Fruit fly (Drosophila melanogaster) whole organism, embryonic: ENCODE data around the gene CG9184.

ENCODE experiments used
- Blimp-1 ChIP-seq: fragments of 200-800 bp; sonication (Bioruptor generic); optimal IDR thresholded peaks from 3 replicates; lab custom pipeline; 2018; ENCODE audit warnings: missing biosample characterization, missing genetic modification characterization, mild to moderate bottlenecking, moderate library complexity, missing genetic modification reagents
- CG1024 ChIP-seq: fragments of 200-800 bp; sonication (Bioruptor generic); IDR thresholded peaks from 2 replicates; pipeline ENCODE4 v1.3.6; 2022; ENCODE audit warnings: missing biosample characterization, missing genetic modification characterization
- CG11085 ChIP-seq: fragments of 200-800 bp; sonication (Bioruptor generic); IDR thresholded peaks from 2 replicates; pipeline ENCODE4 v1.3.6; 2022; ENCODE audit warnings: missing biosample characterization, missing genetic modification characterization
- CG12104 ChIP-seq: fragments of 200-800 bp; sonication (Bioruptor generic); optimal IDR thresholded peaks from 3 replicates; lab custom pipeline; 2016; ENCODE audit warnings: missing biosample characterization, missing genetic modification characterization
- CG12155 ChIP-seq: fragments of 200-800 bp; sonication (Bioruptor generic); optimal IDR thresholded peaks from 3 replicates; lab custom pipeline; 2016; ENCODE audit warnings: missing biosample characterization, missing genetic modification characterization
- CG12659 ChIP-seq: fragments of 200-800 bp; sonication (Bioruptor generic); optimal IDR thresholded peaks from 3 replicates; lab custom pipeline; 2017; ENCODE audit warnings: mild to moderate bottlenecking, missing biosample characterization, missing genetic modification reagents, missing genetic modification characterization
- CG14710 ChIP-seq: fragments of 200-800 bp; sonication (Bioruptor generic); optimal IDR thresholded peaks from 3 replicates; lab custom pipeline; 2019; ENCODE audit warnings: missing biosample characterization, mild to moderate bottlenecking, missing genetic modification characterization, moderate library complexity
- CG15269 ChIP-seq: fragments of 200-800 bp; sonication (Bioruptor generic); optimal IDR thresholded peaks from 2 replicates; lab custom pipeline; 2018; ENCODE audit warnings: missing biosample characterization, mild to moderate bottlenecking, missing genetic modification characterization, moderate library complexity
- CG16779 ChIP-seq: fragments of 200-800 bp; sonication (Bioruptor generic); IDR thresholded peaks from 2 replicates; pipeline ENCODE4 v1.3.6; 2022; ENCODE audit warnings: missing biosample characterization, missing genetic modification characterization
- CG16815 ChIP-seq: fragments of 200-800 bp; sonication (Bioruptor generic); optimal IDR thresholded peaks from 3 replicates; lab custom pipeline; 2017; ENCODE audit warnings: missing biosample characterization, mild to moderate bottlenecking, missing genetic modification characterization
- CG2116 ChIP-seq: fragments of 200-800 bp; sonication (Bioruptor generic); optimal IDR thresholded peaks from 3 replicates; lab custom pipeline; 2018; ENCODE audit warnings: missing biosample characterization, mild to moderate bottlenecking, missing genetic modification characterization
- CG30403 ChIP-seq: fragments of 200-800 bp; sonication (Bioruptor generic); optimal IDR thresholded peaks from 3 replicates; lab custom pipeline; 2016; ENCODE audit warnings: missing biosample characterization, missing genetic modification characterization
- CG3407 ChIP-seq: fragments of 200-800 bp; sonication (Bioruptor generic); optimal IDR thresholded peaks from 2 replicates; lab custom pipeline; 2018; ENCODE audit warnings: missing biosample characterization, mild to moderate bottlenecking, missing genetic modification characterization
- CG4404 ChIP-seq: fragments of 200-800 bp; sonication (Bioruptor generic); IDR thresholded peaks from 2 replicates; pipeline ENCODE4 v1.3.6; 2022; ENCODE audit warnings: missing biosample characterization, missing genetic modification characterization
- CG9609 ChIP-seq: fragments of 200-800 bp; sonication (Bioruptor generic); optimal IDR thresholded peaks from 3 replicates; lab custom pipeline; 2016; ENCODE audit warnings: missing biosample characterization, missing genetic modification characterization
- D ChIP-seq, 2 experiments: fragments of 200-800 bp in 1 of 2; fragments of >200 bp in 1 of 2; sonication (Bioruptor generic) in 1 of 2; optimal IDR thresholded peaks; 2 replicates in 1 of 2; 3 replicates in 1 of 2; lab custom pipeline; 2017; ENCODE audit warnings: mild to moderate bottlenecking in 1 of 2, missing biosample characterization in 1 of 2, missing genetic modification characterization in 1 of 2, missing genetic modification reagents in 1 of 2
- D19B ChIP-seq: fragments of 200-800 bp; sonication (Bioruptor generic); optimal IDR thresholded peaks from 2 replicates; lab custom pipeline; 2017; ENCODE audit warnings: missing biosample characterization, mild to moderate bottlenecking, missing genetic modification characterization
- Dek ChIP-seq: fragments of 200-800 bp; sonication (Bioruptor generic); optimal IDR thresholded peaks from 3 replicates; lab custom pipeline; 2019; ENCODE audit warnings: missing biosample characterization, mild to moderate bottlenecking, missing genetic modification characterization, moderate library complexity
- Doc2 ChIP-seq: fragments of 200-800 bp; sonication (Bioruptor generic); IDR thresholded peaks from 2 replicates; pipeline ENCODE4 v1.3.6; 2022; ENCODE audit warnings: missing biosample characterization, missing genetic modification characterization
- Hmx ChIP-seq: fragments of 200-800 bp; sonication (Bioruptor generic); optimal IDR thresholded peaks from 2 replicates; lab custom pipeline; 2016; ENCODE audit warnings: missing biosample characterization, missing genetic modification characterization
- Hsf ChIP-seq: fragments of 200-800 bp; sonication (Bioruptor generic); optimal IDR thresholded peaks from 3 replicates; lab custom pipeline; 2016; ENCODE audit warnings: missing biosample characterization, missing genetic modification characterization
- MBD-R2 ChIP-seq: fragments of 200-800 bp; sonication (Bioruptor generic); IDR thresholded peaks from 2 replicates; pipeline ENCODE4 v1.3.6; 2022; ENCODE audit warnings: missing biosample characterization, missing genetic modification characterization
- Mad ChIP-seq: fragments of 200-800 bp; sonication (Bioruptor generic); optimal IDR thresholded peaks from 2 replicates; lab custom pipeline; 2016; ENCODE audit warnings: missing biosample characterization, missing genetic modification characterization
- NC2β ChIP-seq: fragments of 200-800 bp; sonication (Bioruptor generic); optimal IDR thresholded peaks from 2 replicates; lab custom pipeline; 2016; ENCODE audit warnings: missing biosample characterization, missing genetic modification characterization
- Optix ChIP-seq: fragments of 200-800 bp; sonication (Bioruptor generic); IDR thresholded peaks from 3 replicates; pipeline ENCODE4 v1.3.6; 2022; ENCODE audit warnings: missing biosample characterization, missing genetic modification characterization
- Ptx1 ChIP-seq: fragments of 200-800 bp; sonication (Bioruptor generic); IDR thresholded peaks from 2 replicates; pipeline ENCODE4 v1.3.6; 2022; ENCODE audit warnings: missing biosample characterization, missing genetic modification characterization
- Ssrp ChIP-seq: fragments of 200-800 bp; sonication (Bioruptor generic); optimal IDR thresholded peaks from 2 replicates; lab custom pipeline; 2018; ENCODE audit warnings: missing biosample characterization, mild to moderate bottlenecking, missing genetic modification characterization, moderate library complexity
- Xrp1 ChIP-seq: fragments of 200-800 bp; sonication (Bioruptor generic); IDR thresholded peaks from 2 replicates; pipeline ENCODE4 v1.3.6; 2022; ENCODE audit warnings: missing biosample characterization, missing genetic modification characterization
- ab ChIP-seq: fragments of 200-800 bp; sonication (Bioruptor generic); optimal IDR thresholded peaks from 2 replicates; lab custom pipeline; 2016; ENCODE audit warnings: missing biosample characterization, missing genetic modification characterization
- ap ChIP-seq: fragments of 200-800 bp; sonication (Bioruptor generic); IDR thresholded peaks from 2 replicates; pipeline ENCODE4 v1.3.6; 2022; ENCODE audit warnings: missing biosample characterization, missing genetic modification characterization
- bigmax ChIP-seq: fragments of 200-800 bp; sonication (Bioruptor generic); optimal IDR thresholded peaks from 2 replicates; lab custom pipeline; 2018; ENCODE audit warnings: missing biosample characterization, mild to moderate bottlenecking, missing genetic modification characterization
- ems ChIP-seq: fragments of 200-800 bp; sonication (Bioruptor generic); optimal IDR thresholded peaks from 3 replicates; lab custom pipeline; 2016; ENCODE audit warnings: missing biosample characterization, missing genetic modification characterization
- eve ChIP-seq, 2 experiments: fragments of >200 bp; optimal IDR thresholded peaks; 2 replicates each; lab custom pipeline; 2017; ENCODE audit warnings: missing biosample characterization in 2 of 2, missing genetic modification characterization in 2 of 2
- ftz-f1 ChIP-seq: fragments of 200-800 bp; sonication (Bioruptor generic); optimal IDR thresholded peaks from 2 replicates; lab custom pipeline; 2016; ENCODE audit warnings: missing biosample characterization, missing genetic modification characterization
- gsb ChIP-seq: fragments of 200-800 bp; sonication (Bioruptor generic); IDR thresholded peaks from 2 replicates; pipeline ENCODE4 v1.3.6; 2022; ENCODE audit warnings: missing biosample characterization, missing genetic modification characterization
- gsb-n ChIP-seq: fragments of 200-800 bp; sonication (Bioruptor generic); optimal IDR thresholded peaks from 3 replicates; lab custom pipeline; 2018; ENCODE audit warnings: missing biosample characterization, mild to moderate bottlenecking, missing genetic modification characterization
- ind ChIP-seq: fragments of 200-800 bp; sonication (Bioruptor generic); optimal IDR thresholded peaks from 3 replicates; lab custom pipeline; 2016; ENCODE audit warnings: missing biosample characterization, missing genetic modification characterization
- lov ChIP-seq, 2 experiments: fragments of 200-800 bp in 1 of 2; fragments of >200 bp in 1 of 2; sonication (Bioruptor generic) in 1 of 2; IDR thresholded peaks in 1 of 2; optimal IDR thresholded peaks in 1 of 2; 2 replicates in 1 of 2; 3 replicates in 1 of 2; pipeline versions ENCODE4 v1.3.6 to Lab custom; 2017 to 2022; ENCODE audit warnings: missing biosample characterization in 1 of 2, missing genetic modification characterization in 1 of 2
- odd ChIP-seq: fragments of 200-800 bp; sonication (Bioruptor generic); optimal IDR thresholded peaks from 2 replicates; lab custom pipeline; 2017; ENCODE audit warnings: missing biosample characterization, mild to moderate bottlenecking, missing genetic modification characterization
- pb ChIP-seq: fragments of 200-800 bp; sonication (Bioruptor generic); optimal IDR thresholded peaks from 3 replicates; lab custom pipeline; 2016; ENCODE audit warnings: missing biosample characterization, missing genetic modification characterization
- pfk ChIP-seq: fragments of 200-800 bp; sonication (Bioruptor generic); optimal IDR thresholded peaks from 2 replicates; lab custom pipeline; 2018; ENCODE audit warnings: missing biosample characterization, mild to moderate bottlenecking, missing genetic modification characterization, moderate library complexity
- salm ChIP-seq: fragments of 200-800 bp; sonication (Bioruptor generic); optimal IDR thresholded peaks from 2 replicates; lab custom pipeline; 2018; ENCODE audit warnings: missing biosample characterization, mild to moderate bottlenecking, missing genetic modification characterization
- slbo ChIP-seq: fragments of 200-800 bp; sonication (Bioruptor generic); IDR thresholded peaks from 2 replicates; pipeline ENCODE4 v1.3.6; 2022; ENCODE audit warnings: missing biosample characterization, missing genetic modification characterization
- sr ChIP-seq: fragments of 200-800 bp; sonication (Bioruptor generic); IDR thresholded peaks from 3 replicates; pipeline ENCODE4 v1.3.6; 2022; ENCODE audit warnings: missing biosample characterization, missing genetic modification characterization
- sug ChIP-seq: fragments of 200-800 bp; optimal IDR thresholded peaks from 2 replicates; lab custom pipeline; 2019; ENCODE audit warnings: missing biosample characterization, mild to moderate bottlenecking, missing genetic modification characterization, moderate library complexity
- twi ChIP-seq: fragments of 200-800 bp; optimal IDR thresholded peaks from 2 replicates; lab custom pipeline; 2019; ENCODE audit warnings: missing biosample characterization, mild to moderate bottlenecking, missing genetic modification characterization, moderate library complexity
- unpg ChIP-seq: fragments of 200-800 bp; sonication (Bioruptor generic); optimal IDR thresholded peaks from 3 replicates; lab custom pipeline; 2018; ENCODE audit warnings: missing biosample characterization, mild to moderate bottlenecking, missing genetic modification characterization, moderate library complexity
- vnd ChIP-seq: fragments of 200-800 bp; sonication (Bioruptor generic); IDR thresholded peaks from 3 replicates; pipeline ENCODE4 v1.3.6; 2022; ENCODE audit warnings: missing biosample characterization, missing genetic modification characterization; ENCODE audit not compliant: partially characterized antibody
- zen2 ChIP-seq: fragments of 200-800 bp; sonication (Bioruptor generic); IDR thresholded peaks from 3 replicates; pipeline ENCODE4 v1.3.6; 2022; ENCODE audit warnings: missing biosample characterization, missing genetic modification characterization; ENCODE audit not compliant: partially characterized antibody

Gene CG9184

dm6 chr3L:1313039-1313766 is 9.4 kb downstream of the CG9184 start, which contains the start of the genes sturkopf and Herc4 (continued):
- TF ChIP-seq CG12104 (GFP tag; lab: Kevin White, UChicago), result peak; percentile 72
- peak; percentile 39; the same call in 1 of the 2 replicates for TF ChIP-seq gsb (GFP tag; lab: Robert Waterston, UW)
- TF ChIP-seq CG4404 (GFP tag; lab: Robert Waterston, UW), result no peak
- TF ChIP-seq D19B (GFP tag; lab: Kevin White, UChicago), result peak; percentile 82
- peak; percentile 35; the same call in 1 of the 3 replicates for TF ChIP-seq Optix
- TF ChIP-seq Ssrp (tag; lab: Kevin White, UChicago), result peak; percentile 43
- TF ChIP-seq CG1024, result 0 out of 2 replicates have a peak, but pooled peaks have one; percentile 7
- TF ChIP-seq CG15269 (tag; lab: Kevin White, UChicago), result peak; percentile 77
- TF ChIP-seq gsb-n (tag; lab: Kevin White, UChicago), result no peak
- TF ChIP-seq ems (GFP tag; lab: Kevin White, UChicago), result peak; percentile 89
- no peak for TF ChIP-seq lov (optimal IDR thresholded peaks at IDR 0.05; lab: Kevin White, UChicago)
- no peak for TF ChIP-seq lov (GFP tag; IDR thresholded peaks at IDR 0.05; lab: Robert Waterston, UW)
- no peak for TF ChIP-seq CG16779 (GFP tag; lab: Robert Waterston, UW)
- peak; percentile 83 for TF ChIP-seq MBD-R2
- peak; percentile 63 for TF ChIP-seq CG11085
- peak; percentile 60 for TF ChIP-seq CG2116 (GFP tag; lab: Kevin White, UChicago)
- TF ChIP-seq eve (GFP tag; optimal IDR thresholded peaks at IDR 0.05; lab: Kevin White, UChicago), result no peak
- TF ChIP-seq Doc2 (GFP tag; lab: Robert Waterston, UW), result no peak
- peak; percentile 69 for TF ChIP-seq CG3407 (GFP tag; lab: Kevin White, UChicago)
- TF ChIP-seq sr, result no peak
- TF ChIP-seq CG12659 (GFP tag; lab: Kevin White, UChicago), result peak; percentile 88
- peak; percentile 83 for TF ChIP-seq Hsf
- peak; percentile 65 for TF ChIP-seq Mad (GFP tag; lab: Kevin White, UChicago)
- TF ChIP-seq Hmx (GFP tag; lab: Kevin White, UChicago), result no peak
- peak; percentile 94 for TF ChIP-seq CG30403
- peak; percentile 83 for TF ChIP-seq Dek (tag; lab: Kevin White, UChicago)
- TF ChIP-seq odd (GFP tag; lab: Kevin White, UChicago), result no peak
- no peak for TF ChIP-seq vnd (GFP tag; lab: Robert Waterston, UW)
- peak; percentile 64 for TF ChIP-seq unpg
- no peak for TF ChIP-seq bigmax (GFP tag; lab: Kevin White, UChicago)
- TF ChIP-seq Xrp1, result 0 out of 2 replicates have a peak, but pooled peaks have one; percentile 46
- TF ChIP-seq NC2β (GFP tag; lab: Kevin White, UChicago), result peak; percentile 54
- TF ChIP-seq ind (GFP tag; lab: Kevin White, UChicago), result peak; percentile 62
- no peak for TF ChIP-seq Blimp-1 (GFP tag; lab: Kevin White, UChicago)
- TF ChIP-seq slbo (GFP tag; lab: Robert Waterston, UW), result peak; percentile 80
- 0 out of 2 replicates have a peak, but pooled peaks have one; percentile 21 for TF ChIP-seq ap (GFP tag; lab: Robert Waterston, UW)
- TF ChIP-seq ftz-f1 (GFP tag; lab: Kevin White, UChicago), result peak; percentile 64
- TF ChIP-seq pfk, result no peak
- peak; percentile 76 for TF ChIP-seq CG14710 (tag; lab: Kevin White, UChicago)
- TF ChIP-seq twi (tag; lab: Kevin White, UChicago), result peak; percentile 43
- TF ChIP-seq salm (tag; lab: Kevin White, UChicago), result peak; percentile 41
- peak; percentile 56 for TF ChIP-seq ab (GFP tag; lab: Kevin White, UChicago)
- peak; percentile 57 for TF ChIP-seq Ptx1
- TF ChIP-seq D (optimal IDR thresholded peaks at IDR 0.05; lab: Kevin White, UChicago), result no peak
- TF ChIP-seq D (GFP tag; optimal IDR thresholded peaks at IDR 0.05; lab: Kevin White, UChicago), result no peak
- TF ChIP-seq sug (tag; lab: Kevin White, UChicago), result peak; percentile 83
- TF ChIP-seq CG12155, result peak; percentile 73
- peak; percentile 27 for TF ChIP-seq pb (GFP tag; lab: Kevin White, UChicago)
- peak; percentile 62 for TF ChIP-seq CG9609
- TF ChIP-seq CG16815 (GFP tag; lab: Kevin White, UChicago), result peak; percentile 67
- no peak for TF ChIP-seq zen2 (GFP tag; lab: Robert Waterston, UW)
